Worm (Caenorhabditis elegans) whole organism, midembryonic: Measurements from ENCODE around the gene sri-31.

Source experiments
- T22C8.4 ChIP-seq: fragments of 200-800 bp; sonication (Bioruptor generic); IDR thresholded peaks from 2 replicates; pipeline ENCODE4 v1.3.6; 2022; ENCODE audit warnings: missing genetic modification characterization, missing compliant biosample characterization
- cog-1 ChIP-seq: sonication (generic microtip); optimal IDR thresholded peaks from 2 replicates; lab custom pipeline; 2016; ENCODE audit warnings: missing genetic modification characterization, missing compliant biosample characterization
- flt-1 ChIP-seq: fragments of 200-800 bp; sonication (Bioruptor generic); IDR thresholded peaks from 2 replicates; pipeline ENCODE4 v1.3.6; 2022; ENCODE audit warnings: missing genetic modification characterization, missing compliant biosample characterization
- klf-2 ChIP-seq: fragments of 200-800 bp; sonication (Bioruptor generic); conservative IDR thresholded peaks from 2 replicates; pipeline ENCODE4 v1.3.6; 2022; ENCODE audit warnings: missing genetic modification reagents, missing genetic modification characterization, missing compliant biosample characterization
- med-1 ChIP-seq: sonication (generic microtip); optimal IDR thresholded peaks from 2 replicates; lab custom pipeline; 2017; ENCODE audit warnings: missing genetic modification characterization, mild to moderate bottlenecking, missing compliant biosample characterization, antibody characterized with exemption, missing genetic modification reagents; ENCODE audit not compliant: insufficient read depth
- ref-1 ChIP-seq: fragments of 200-800 bp; sonication (Bioruptor generic); conservative IDR thresholded peaks from 2 replicates; pipeline ENCODE4 v1.3.6; 2022; ENCODE audit warnings: missing genetic modification reagents, missing genetic modification characterization, missing compliant biosample characterization
- tab-1 ChIP-seq: fragments of 200-800 bp; sonication (Bioruptor generic); IDR thresholded peaks from 2 replicates; pipeline ENCODE4 v1.3.6; 2022; ENCODE audit warnings: missing genetic modification characterization, missing compliant biosample characterization
- ztf-23 ChIP-seq: fragments of 200-800 bp; sonication (Bioruptor generic); IDR thresholded peaks from 2 replicates; pipeline ENCODE4 v1.3.6; 2022; ENCODE audit warnings: missing genetic modification reagents, missing genetic modification characterization, missing compliant biosample characterization

DNA sequence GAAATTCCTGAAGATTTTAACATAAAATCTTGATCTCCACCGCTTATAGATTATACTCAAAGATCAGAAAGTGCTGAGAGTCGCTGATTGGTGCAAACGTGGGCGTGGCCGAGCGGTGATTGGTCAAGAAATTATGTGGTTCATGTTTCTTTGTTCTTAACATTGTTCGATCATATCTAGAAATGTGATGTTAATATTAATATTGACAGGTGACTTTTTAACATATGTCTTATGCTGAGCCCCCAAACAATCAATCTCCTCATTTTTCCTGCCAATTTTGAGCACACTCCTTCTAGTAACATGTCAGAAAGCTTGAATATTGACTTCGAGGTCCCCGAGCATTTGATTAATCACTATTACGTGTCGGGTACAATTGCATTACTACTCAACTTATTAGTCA lies 6.8 kb upstream of the sri-31 start, which contains the start of gene sri-29:
- TF ChIP-seq ztf-23 (GFP tag; lab: Robert Waterston, UW) (no peak), flt-1 (GFP tag; lab: Robert Waterston, UW) (no peak), T22C8.4 (no peak), med-1 (GFP tag; lab: Kevin White, UChicago) (no peak), tab-1 (GFP tag; lab: Robert Waterston, UW) (no peak), klf-2 (no peak), cog-1 (no peak), ref-1 (GFP tag; lab: Robert Waterston, UW) (no peak)
